Fruit fly (Drosophila melanogaster): Measurements from ENCODE around the gene CG31704.

DNA sequence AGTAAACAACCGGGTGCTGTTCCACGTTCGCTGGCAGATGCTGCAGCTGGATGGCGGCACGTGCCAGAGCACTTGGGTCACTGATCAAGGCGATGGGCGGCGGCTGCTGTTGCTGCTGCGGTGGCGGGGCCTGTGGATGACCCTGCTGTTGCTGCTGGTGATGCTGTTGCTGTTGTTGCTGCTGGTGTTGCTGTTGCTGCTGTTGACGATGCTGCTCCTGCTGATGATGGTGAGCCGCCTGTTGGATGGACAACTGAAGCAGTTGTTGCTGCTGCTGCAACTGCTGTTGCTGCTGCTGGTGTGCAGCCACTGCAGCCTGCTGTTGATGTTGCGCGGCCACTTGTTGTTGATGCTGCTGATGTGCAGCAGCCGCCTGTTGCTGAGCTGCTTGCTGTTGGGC lies 43.4 kb upstream of the CG31704 start:
- TF ChIP-seq kay (GFP tag; optimal IDR thresholded peaks at IDR 0.05), result no peak
- TF ChIP-seq CG8359 (GFP tag; optimal IDR thresholded peaks at IDR 0.05; ENCODE audit: borderline replicate concordance), result no peak
- TF ChIP-seq fd96Cb (tag; optimal IDR thresholded peaks at IDR 0.05), result no peak
- TF ChIP-seq CTCF (GFP tag; optimal IDR thresholded peaks at IDR 0.05), result no peak
- TF ChIP-seq CG10959 (GFP tag; IDR thresholded peaks at IDR 0.05), result no peak
- no peak for TF ChIP-seq CG1602 (GFP tag; optimal IDR thresholded peaks at IDR 0.05)
- no peak for TF ChIP-seq Deaf1 (tag; optimal IDR thresholded peaks at IDR 0.05)
- TF ChIP-seq CG1647 (GFP tag; optimal IDR thresholded peaks at IDR 0.05), result no peak
- TF ChIP-seq CG13123 (GFP tag; optimal IDR thresholded peaks at IDR 0.05), result no peak
